Worm (Caenorhabditis elegans) whole organism, mixed stage, embryonic: ENCODE data around the gene Y116A8C.24.

Experiments
- M03D4.4 ChIP-seq: sonication (generic microtip); optimal IDR thresholded peaks from 2 replicates; lab custom pipeline; 2017; ENCODE audit warnings: mild to moderate bottlenecking, missing genetic modification characterization, missing compliant biosample characterization
- bed-3 ChIP-seq: fragments of 200-800 bp; sonication (Bioruptor generic); optimal IDR thresholded peaks from 3 replicates; lab custom pipeline; 2018; ENCODE audit warnings: mild to moderate bottlenecking, missing genetic modification characterization, moderate library complexity, missing compliant biosample characterization
- blmp-1 ChIP-seq: fragments of 150-350 bp; optimal IDR thresholded peaks from 2 replicates; lab custom pipeline; 2014; ENCODE audit warnings: missing biosample characterization, missing genetic modification characterization
- ceh-39 ChIP-seq: fragments of 150-350 bp; optimal IDR thresholded peaks from 2 replicates; lab custom pipeline; 2014; ENCODE audit warnings: missing biosample characterization, missing genetic modification characterization
- ceh-43 ChIP-seq: fragments of 200-800 bp; sonication (Bioruptor generic); optimal IDR thresholded peaks from 2 replicates; lab custom pipeline; 2018; ENCODE audit warnings: mild to moderate bottlenecking, missing genetic modification characterization, moderate library complexity, missing compliant biosample characterization
- ceh-83 ChIP-seq: fragments of 200-800 bp; sonication (Bioruptor generic); optimal IDR thresholded peaks from 2 replicates; lab custom pipeline; 2018; ENCODE audit warnings: mild to moderate bottlenecking, missing genetic modification characterization, missing compliant biosample characterization
- ces-1 ChIP-seq: fragments of 150-350 bp; optimal IDR thresholded peaks from 2 replicates; lab custom pipeline; 2014; ENCODE audit warnings: missing biosample characterization, missing genetic modification reagents, missing genetic modification characterization
- cnd-1 ChIP-seq: fragments of 200-800 bp; sonication (Bioruptor generic); optimal IDR thresholded peaks from 2 replicates; lab custom pipeline; 2018; ENCODE audit warnings: mild to moderate bottlenecking, missing genetic modification characterization, missing compliant biosample characterization
- drap-1 ChIP-seq: fragments of 200-800 bp; sonication (Bioruptor generic); optimal IDR thresholded peaks from 3 replicates; lab custom pipeline; 2018; ENCODE audit warnings: mild to moderate bottlenecking, missing genetic modification characterization, missing compliant biosample characterization
- elt-1 ChIP-seq: sonication (generic microtip); optimal IDR thresholded peaks from 2 replicates; lab custom pipeline; 2017; ENCODE audit warnings: missing genetic modification characterization, mild to moderate bottlenecking, missing compliant biosample characterization, antibody characterized with exemption, moderate library complexity, borderline replicate concordance; ENCODE audit not compliant: insufficient read depth
- elt-3 ChIP-seq: fragments of 150-350 bp; optimal IDR thresholded peaks from 2 replicates; lab custom pipeline; 2014; ENCODE audit warnings: missing biosample characterization, missing genetic modification characterization
- flh-1 ChIP-seq: fragments of 200-800 bp; sonication (Bioruptor generic); optimal IDR thresholded peaks from 2 replicates; lab custom pipeline; 2018; ENCODE audit warnings: mild to moderate bottlenecking, missing genetic modification characterization, moderate library complexity, missing compliant biosample characterization
- ham-2 ChIP-seq: fragments of 200-800 bp; sonication (Bioruptor generic); optimal IDR thresholded peaks from 2 replicates; lab custom pipeline; 2018; ENCODE audit warnings: mild to moderate bottlenecking, missing genetic modification characterization, missing compliant biosample characterization
- hlh-1 ChIP-seq: fragments of 150-350 bp; optimal IDR thresholded peaks from 2 replicates; lab custom pipeline; 2014; ENCODE audit warnings: missing biosample characterization, missing genetic modification reagents, missing genetic modification characterization
- lin-13 ChIP-seq: fragments of 150-350 bp; optimal IDR thresholded peaks from 2 replicates; lab custom pipeline; 2014; ENCODE audit warnings: missing biosample characterization, missing genetic modification characterization
- lin-32 ChIP-seq: fragments of 200-800 bp; sonication (Bioruptor generic); optimal IDR thresholded peaks from 2 replicates; lab custom pipeline; 2018; ENCODE audit warnings: mild to moderate bottlenecking, missing genetic modification characterization, missing compliant biosample characterization
- lsy-2 ChIP-seq: fragments of 150-350 bp; optimal IDR thresholded peaks from 2 replicates; lab custom pipeline; 2014; ENCODE audit warnings: missing biosample characterization, missing genetic modification characterization
- mab-5 ChIP-seq: fragments of 150-350 bp; optimal IDR thresholded peaks from 2 replicates; lab custom pipeline; 2014; ENCODE audit warnings: missing biosample characterization, missing genetic modification characterization
- mep-1 ChIP-seq: fragments of 150-350 bp; optimal IDR thresholded peaks from 2 replicates; lab custom pipeline; 2017; ENCODE audit warnings: missing biosample characterization, missing genetic modification reagents, missing genetic modification characterization, inconsistent platforms
- mls-2 ChIP-seq: sonication (generic microtip); optimal IDR thresholded peaks from 2 replicates; lab custom pipeline; 2016; ENCODE audit warnings: mild to moderate bottlenecking, missing genetic modification characterization, moderate library complexity, missing compliant biosample characterization
- nhr-12 ChIP-seq: fragments of 150-350 bp; optimal IDR thresholded peaks from 2 replicates; lab custom pipeline; 2014; ENCODE audit warnings: missing biosample characterization, missing genetic modification characterization
- nhr-2 ChIP-seq: fragments of 150-350 bp; optimal IDR thresholded peaks from 2 replicates; lab custom pipeline; 2014; ENCODE audit warnings: missing biosample characterization, missing genetic modification characterization
- nhr-237 ChIP-seq: fragments of 150-350 bp; optimal IDR thresholded peaks from 2 replicates; lab custom pipeline; 2014; ENCODE audit warnings: missing biosample characterization, missing genetic modification characterization
- nhr-28 ChIP-seq: fragments of 150-350 bp; optimal IDR thresholded peaks from 2 replicates; lab custom pipeline; 2014; ENCODE audit warnings: missing biosample characterization, missing genetic modification characterization
- nhr-76 ChIP-seq: sonication (generic microtip); optimal IDR thresholded peaks from 2 replicates; lab custom pipeline; 2017; ENCODE audit warnings: missing biosample characterization, missing genetic modification characterization
- pha-4 ChIP-seq: fragments of 150-350 bp; optimal IDR thresholded peaks from 2 replicates; lab custom pipeline; 2018; ENCODE audit warnings: missing biosample characterization, missing genetic modification reagents, missing genetic modification characterization
- sem-2 ChIP-seq: fragments of 200-800 bp; sonication (Bioruptor generic); optimal IDR thresholded peaks from 2 replicates; lab custom pipeline; 2018; ENCODE audit warnings: mild to moderate bottlenecking, missing genetic modification characterization, missing compliant biosample characterization
- snpc-4 ChIP-seq: fragments of 150-350 bp; optimal IDR thresholded peaks from 2 replicates; lab custom pipeline; 2014; ENCODE audit warnings: missing biosample characterization, missing genetic modification characterization
- sptf-1 ChIP-seq: sonication (generic microtip); optimal IDR thresholded peaks from 2 replicates; lab custom pipeline; 2017; ENCODE audit warnings: mild to moderate bottlenecking, missing genetic modification characterization, moderate library complexity, missing compliant biosample characterization
- tbx-8 ChIP-seq: fragments of 200-800 bp; sonication (Bioruptor generic); optimal IDR thresholded peaks from 2 replicates; lab custom pipeline; 2018; ENCODE audit warnings: mild to moderate bottlenecking, missing genetic modification characterization, moderate library complexity, missing compliant biosample characterization
- unc-120 ChIP-seq: sonication (generic microtip); optimal IDR thresholded peaks from 2 replicates; lab custom pipeline; 2017; ENCODE audit warnings: missing genetic modification characterization, missing compliant biosample characterization; ENCODE audit not compliant: poor library complexity, severe bottlenecking
- unc-39 ChIP-seq: fragments of 150-350 bp; optimal IDR thresholded peaks from 2 replicates; lab custom pipeline; 2014; ENCODE audit warnings: missing biosample characterization, missing genetic modification characterization
- unc-62 ChIP-seq: fragments of 150-350 bp; optimal IDR thresholded peaks from 2 replicates; lab custom pipeline; 2014; ENCODE audit warnings: missing biosample characterization, missing genetic modification reagents, missing genetic modification characterization
- zip-8 ChIP-seq: fragments of 150-350 bp; optimal IDR thresholded peaks from 2 replicates; lab custom pipeline; 2014; ENCODE audit warnings: missing biosample characterization, missing genetic modification characterization
- ztf-11 ChIP-seq: fragments of 150-350 bp; optimal IDR thresholded peaks from 2 replicates; lab custom pipeline; 2014; ENCODE audit warnings: missing biosample characterization, missing genetic modification characterization

Gene Y116A8C.24

DNA sequence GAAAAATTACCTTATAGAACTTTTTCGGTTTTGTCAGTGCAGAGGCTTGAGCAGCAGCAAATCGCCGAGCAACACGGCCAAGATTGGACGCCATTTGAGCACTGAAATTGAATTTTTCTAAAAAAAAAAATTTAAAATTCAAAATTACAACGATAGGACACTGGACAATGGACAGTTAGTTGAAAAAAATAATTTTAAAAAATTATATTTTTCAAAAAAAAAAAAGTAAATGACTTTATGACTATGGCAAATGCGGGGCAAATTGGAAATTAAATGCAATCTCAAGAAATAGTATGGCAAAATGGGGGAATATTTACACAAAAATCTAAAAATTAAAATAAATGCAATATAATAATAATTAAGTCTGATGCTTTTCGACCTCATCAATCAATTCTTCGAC is 25.5 kb upstream of the Y116A8C.24 start, which contains the start of gene Y116A8C.27:
Y116A8C.27 (minus strand) TSS at position 101 of the 400 bp plus-strand sequence.
- no peak for TF ChIP-seq nhr-12

DNA sequence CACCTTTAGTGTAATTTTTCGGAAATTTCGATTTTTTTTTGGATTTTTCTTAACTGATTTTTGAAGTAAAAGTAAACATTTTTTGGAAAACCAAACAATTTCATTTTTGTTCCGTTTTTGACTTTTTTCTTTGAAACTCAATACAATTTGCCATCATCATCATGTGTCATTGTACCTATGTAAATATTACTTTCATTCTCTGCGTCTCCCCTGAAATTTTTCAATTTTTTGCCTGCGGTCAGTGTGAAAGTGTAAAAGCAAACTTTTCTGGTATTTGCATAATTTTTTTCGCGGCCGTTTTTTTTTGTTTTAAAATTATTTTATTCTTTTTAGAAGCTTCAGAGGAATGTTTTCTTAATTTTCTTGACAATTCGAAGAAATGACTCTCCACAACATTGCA is 23.0 kb upstream of the Y116A8C.24 start, which contains the start of gene Y116A8C.29:
Y116A8C.29 (plus strand) TSS at position 328 of the 400 bp plus-strand sequence.
- TF ChIP-seq unc-62 (no peak), mls-2 (tag; lab: Kevin White, UChicago) (no peak), hlh-1 (tag; lab: Kevin White, UChicago) (no peak), bed-3 (no peak), tbx-8 (GFP tag; lab: Kevin White, UChicago) (no peak), lsy-2 (tag; lab: Kevin White, UChicago) (no peak), nhr-2 (tag; lab: Kevin White, UChicago) (no peak), ceh-39 (tag; lab: Kevin White, UChicago) (no peak), ztf-11 (tag; lab: Kevin White, UChicago) (no peak), mab-5 (tag; lab: Kevin White, UChicago) (no peak), ces-1 (GFP tag; lab: Kevin White, UChicago) (no peak), snpc-4 (tag; lab: Kevin White, UChicago) (no peak), pha-4 (tag; lab: Kevin White, UChicago) (no peak)

DNA sequence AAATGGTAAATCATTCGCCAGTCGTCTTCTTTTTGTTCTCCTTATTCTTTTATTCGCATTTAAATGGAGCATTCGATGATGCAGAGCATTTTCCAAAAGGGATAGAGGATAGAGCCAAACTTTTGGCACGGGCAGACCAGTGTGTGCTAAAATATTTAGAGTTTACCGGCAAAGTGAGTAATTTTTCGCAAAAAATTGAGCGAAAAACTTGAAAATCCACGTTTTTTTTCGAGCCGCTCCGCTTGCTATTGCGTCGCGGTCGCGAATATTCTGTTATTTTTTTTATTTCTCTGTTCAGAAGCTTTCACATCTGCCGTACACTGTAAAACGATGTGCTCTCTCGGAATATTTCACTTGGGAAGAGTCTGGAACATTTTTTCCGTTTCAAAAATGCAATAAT is 18.2 kb upstream of the Y116A8C.24 start, which contains the start of gene Y116A8C.43:
Y116A8C.43 (plus strand) TSS at position 3 of the 400 bp plus-strand sequence.
- TF ChIP-seq nhr-2 (tag; lab: Kevin White, UChicago) (no peak), sem-2 (GFP tag; lab: Kevin White, UChicago) (no peak), unc-62 (no peak), lsy-2 (tag; lab: Kevin White, UChicago) (no peak), mep-1 (tag; lab: Kevin White, UChicago) (no peak)

ce11 chrIV:17087384-17088099 is 16.9 kb upstream of the Y116A8C.24 start, which contains the start of the genes snx-13 and snr-1:
Gene snx-13, minus strand, starts transcription at chrIV:17087438.
Gene snr-1, plus strand, starts transcription at chrIV:17088049.
- TF ChIP-seq hlh-1 (tag; lab: Kevin White, UChicago): no peak
- TF ChIP-seq snpc-4 (tag; lab: Kevin White, UChicago): no peak
- peak; percentile 82 for TF ChIP-seq bed-3
- TF ChIP-seq mep-1 (tag; lab: Kevin White, UChicago): peak; percentile 77
- peak; percentile 88 for TF ChIP-seq M03D4.4 (tag; lab: Kevin White, UChicago)
- peak; percentile 51 for TF ChIP-seq unc-120 (tag; lab: Kevin White, UChicago)
- no peak for TF ChIP-seq elt-1 (tag; lab: Kevin White, UChicago)
- TF ChIP-seq lin-32 (GFP tag; lab: Kevin White, UChicago): peak; percentile 84
- TF ChIP-seq nhr-12: no peak
- peak; percentile 58 for TF ChIP-seq nhr-237 (tag; lab: Kevin White, UChicago)
- TF ChIP-seq lin-13 (tag; lab: Kevin White, UChicago): peak; percentile 66
- TF ChIP-seq nhr-2 (tag; lab: Kevin White, UChicago): no peak
- peak; percentile 33 for TF ChIP-seq flh-1 (GFP tag; lab: Kevin White, UChicago)
- peak; percentile 90 for TF ChIP-seq ceh-83 (GFP tag; lab: Kevin White, UChicago)
- TF ChIP-seq mab-5 (tag; lab: Kevin White, UChicago): no peak
- no peak for TF ChIP-seq zip-8
- peak; percentile 90 for TF ChIP-seq tbx-8 (GFP tag; lab: Kevin White, UChicago)
- TF ChIP-seq sptf-1 (tag; lab: Kevin White, UChicago): peak; percentile 98
- peak; percentile 86 for TF ChIP-seq mls-2 (tag; lab: Kevin White, UChicago)
- TF ChIP-seq ceh-39 (tag; lab: Kevin White, UChicago): peak; percentile 58
- peak; percentile 82 for TF ChIP-seq ceh-43 (GFP tag; lab: Kevin White, UChicago)
- no peak for TF ChIP-seq blmp-1 (tag; lab: Kevin White, UChicago)
- peak; percentile 80 for TF ChIP-seq sem-2 (GFP tag; lab: Kevin White, UChicago)
- no peak for TF ChIP-seq nhr-28
- TF ChIP-seq ztf-11 (tag; lab: Kevin White, UChicago): no peak
- TF ChIP-seq pha-4 (tag; lab: Kevin White, UChicago): peak; percentile 50
- TF ChIP-seq drap-1: peak; percentile 87
- no peak for TF ChIP-seq unc-39 (tag; lab: Kevin White, UChicago)
- peak; percentile 71 for TF ChIP-seq ces-1 (GFP tag; lab: Kevin White, UChicago)
- no peak for TF ChIP-seq elt-3 (tag; lab: Kevin White, UChicago)
- TF ChIP-seq ham-2 (GFP tag; lab: Kevin White, UChicago): peak; percentile 58
- peak; percentile 92 for TF ChIP-seq cnd-1 (tag; lab: Kevin White, UChicago)
- no peak for TF ChIP-seq unc-62
- TF ChIP-seq lsy-2 (tag; lab: Kevin White, UChicago): peak; percentile 72
- TF ChIP-seq nhr-76: no peak
- TF ChIP-seq, all 35 proteins: peak for 21
